Fruit fly (Drosophila melanogaster) whole organism, embryonic: ENCODE data around the gene CG32243.
A peak's percentile ranks its signal among the peaks of the same experiment; 100 is the strongest.

ENCODE experiments used
- Abd-B ChIP-seq: fragments of 200-800 bp; sonication (Bioruptor generic); optimal IDR thresholded peaks from 2 replicates; lab custom pipeline; 2018; ENCODE audit warnings: missing biosample characterization, mild to moderate bottlenecking, missing genetic modification characterization, moderate library complexity
- Ada2b ChIP-seq: fragments of 200-800 bp; sonication (Bioruptor generic); IDR thresholded peaks from 2 replicates; pipeline ENCODE4 v1.3.6; 2022; ENCODE audit warnings: missing biosample characterization, missing genetic modification characterization
- CG10565 ChIP-seq: fragments of 200-800 bp; sonication (Bioruptor generic); optimal IDR thresholded peaks from 3 replicates; lab custom pipeline; 2016; ENCODE audit warnings: missing biosample characterization, mild to moderate bottlenecking, missing genetic modification characterization
- CG10979 ChIP-seq: fragments of 200-800 bp; sonication (Bioruptor generic); optimal IDR thresholded peaks from 2 replicates; lab custom pipeline; 2018; ENCODE audit warnings: missing biosample characterization, mild to moderate bottlenecking, missing genetic modification characterization, moderate library complexity
- CG11695 ChIP-seq: fragments of 200-800 bp; sonication (Bioruptor generic); IDR thresholded peaks from 3 replicates; pipeline ENCODE4 v1.3.6; 2022; ENCODE audit warnings: missing biosample characterization, missing genetic modification characterization
- CG12659 ChIP-seq: fragments of 200-800 bp; sonication (Bioruptor generic); optimal IDR thresholded peaks from 3 replicates; lab custom pipeline; 2017; ENCODE audit warnings: mild to moderate bottlenecking, missing biosample characterization, missing genetic modification reagents, missing genetic modification characterization
- CG17359 ChIP-seq: fragments of 200-800 bp; sonication (Bioruptor generic); optimal IDR thresholded peaks from 3 replicates; lab custom pipeline; 2018; ENCODE audit warnings: missing biosample characterization, mild to moderate bottlenecking, missing genetic modification characterization, moderate library complexity
- CG17612 ChIP-seq: fragments of 200-800 bp; sonication (Bioruptor generic); IDR thresholded peaks from 2 replicates; pipeline ENCODE4 v1.3.6; 2022; ENCODE audit warnings: missing biosample characterization, missing genetic modification characterization
- CG17802 ChIP-seq: fragments of 200-800 bp; sonication (Bioruptor generic); optimal IDR thresholded peaks from 2 replicates; lab custom pipeline; 2018; ENCODE audit warnings: missing biosample characterization, mild to moderate bottlenecking, missing genetic modification characterization, moderate library complexity
- CG2120 ChIP-seq: fragments of 200-800 bp; sonication (Bioruptor generic); optimal IDR thresholded peaks from 3 replicates; lab custom pipeline; 2016; ENCODE audit warnings: missing biosample characterization, missing genetic modification characterization
- CG30403 ChIP-seq: fragments of 200-800 bp; sonication (Bioruptor generic); optimal IDR thresholded peaks from 3 replicates; lab custom pipeline; 2016; ENCODE audit warnings: missing biosample characterization, missing genetic modification characterization
- CG30431 ChIP-seq: fragments of 200-800 bp; sonication (Bioruptor generic); optimal IDR thresholded peaks from 2 replicates; lab custom pipeline; 2017; ENCODE audit warnings: missing biosample characterization, missing genetic modification characterization
- CG31365 ChIP-seq: fragments of 200-800 bp; sonication (Bioruptor generic); optimal IDR thresholded peaks from 2 replicates; lab custom pipeline; 2018; ENCODE audit warnings: missing biosample characterization, mild to moderate bottlenecking, missing genetic modification characterization
- CG31388 ChIP-seq: fragments of 200-800 bp; sonication (Bioruptor generic); optimal IDR thresholded peaks from 2 replicates; lab custom pipeline; 2016; ENCODE audit warnings: missing biosample characterization, missing genetic modification characterization
- CG3163 ChIP-seq: fragments of 200-800 bp; sonication (Bioruptor generic); optimal IDR thresholded peaks from 3 replicates; lab custom pipeline; 2016; ENCODE audit warnings: missing biosample characterization, missing genetic modification characterization
- CG5245 ChIP-seq: fragments of 200-800 bp; sonication (Bioruptor generic); optimal IDR thresholded peaks from 3 replicates; lab custom pipeline; 2016; ENCODE audit warnings: missing biosample characterization, missing genetic modification characterization
- CG6272 ChIP-seq: fragments of 200-800 bp; sonication (Bioruptor generic); IDR thresholded peaks from 2 replicates; pipeline ENCODE4 v1.3.6; 2022; ENCODE audit warnings: missing biosample characterization, missing genetic modification characterization
- CG6689 ChIP-seq: fragments of 200-800 bp; sonication (Bioruptor generic); IDR thresholded peaks from 2 replicates; pipeline ENCODE4 v1.3.6; 2022; ENCODE audit warnings: missing biosample characterization, missing genetic modification characterization
- CG9817 ChIP-seq: fragments of 200-800 bp; sonication (Bioruptor generic); optimal IDR thresholded peaks from 2 replicates; lab custom pipeline; 2018; ENCODE audit warnings: missing biosample characterization, mild to moderate bottlenecking, missing genetic modification characterization, moderate library complexity
- CoRest ChIP-seq: fragments of 200-800 bp; sonication (Bioruptor generic); optimal IDR thresholded peaks from 3 replicates; lab custom pipeline; 2018; ENCODE audit warnings: missing biosample characterization, mild to moderate bottlenecking, missing genetic modification characterization, moderate library complexity
- Fer1 ChIP-seq: fragments of 200-800 bp; sonication (Bioruptor generic); optimal IDR thresholded peaks from 2 replicates; lab custom pipeline; 2017; ENCODE audit warnings: missing biosample characterization, mild to moderate bottlenecking, missing genetic modification characterization
- Gug ChIP-seq: fragments of 200-800 bp; sonication (Bioruptor generic); IDR thresholded peaks from 4 replicates; pipeline ENCODE4 v1.3.6; 2022; ENCODE audit warnings: missing biosample characterization, missing genetic modification characterization
- HLH3B ChIP-seq: fragments of 200-800 bp; sonication (Bioruptor generic); IDR thresholded peaks from 2 replicates; pipeline ENCODE4 v1.3.6; 2022; ENCODE audit warnings: missing biosample characterization, missing genetic modification characterization
- HLH4C ChIP-seq: fragments of 200-800 bp; sonication (Bioruptor generic); IDR thresholded peaks from 3 replicates; pipeline ENCODE4 v1.3.6; 2022; ENCODE audit warnings: missing biosample characterization, missing genetic modification characterization; ENCODE audit not compliant: partially characterized antibody
- Hey ChIP-seq: fragments of 200-800 bp; sonication (Bioruptor generic); optimal IDR thresholded peaks from 3 replicates; lab custom pipeline; 2018; ENCODE audit warnings: missing biosample characterization, mild to moderate bottlenecking, missing genetic modification characterization
- HmgD ChIP-seq: fragments of 200-800 bp; sonication (Bioruptor generic); optimal IDR thresholded peaks from 3 replicates; lab custom pipeline; 2016; ENCODE audit warnings: missing biosample characterization, missing genetic modification characterization
- Kr ChIP-seq: fragments of 200-800 bp; sonication (Bioruptor generic); optimal IDR thresholded peaks from 2 replicates; lab custom pipeline; 2017; ENCODE audit warnings: missing biosample characterization, mild to moderate bottlenecking, missing genetic modification characterization
- Max ChIP-seq: fragments of 200-800 bp; sonication (Bioruptor generic); optimal IDR thresholded peaks from 2 replicates; lab custom pipeline; 2016; ENCODE audit warnings: missing biosample characterization, mild to moderate bottlenecking, missing genetic modification characterization
- Med ChIP-seq: fragments of 200-800 bp; sonication (Bioruptor generic); peaks from one replicate; lab custom pipeline; 2016; ENCODE audit warnings: missing biosample characterization, missing genetic modification characterization, mild to moderate bottlenecking, inconsistent platforms, moderate library complexity
- Pdp1 ChIP-seq, 2 experiments: fragments of 200-800 bp; sonication (Bioruptor generic); optimal IDR thresholded peaks; 3 replicates each; lab custom pipeline; 2016; ENCODE audit warnings: missing biosample characterization in 2 of 2, missing genetic modification characterization in 2 of 2, mild to moderate bottlenecking in 1 of 2, moderate library complexity in 1 of 2
- al ChIP-seq: fragments of 200-800 bp; sonication (Bioruptor generic); IDR thresholded peaks from 2 replicates; pipeline ENCODE4 v1.3.6; 2022; ENCODE audit warnings: missing biosample characterization, missing genetic modification characterization
- ap ChIP-seq: fragments of 200-800 bp; sonication (Bioruptor generic); IDR thresholded peaks from 2 replicates; pipeline ENCODE4 v1.3.6; 2022; ENCODE audit warnings: missing biosample characterization, missing genetic modification characterization
- crc ChIP-seq: fragments of 200-800 bp; sonication (Bioruptor generic); optimal IDR thresholded peaks from 2 replicates; lab custom pipeline; 2016; ENCODE audit warnings: missing biosample characterization, missing genetic modification characterization
- da ChIP-seq: fragments of 200-800 bp; sonication (Bioruptor generic); optimal IDR thresholded peaks from 2 replicates; lab custom pipeline; 2016; ENCODE audit warnings: missing biosample characterization, missing genetic modification characterization
- dpn ChIP-seq, 2 experiments: fragments of 200-800 bp; sonication (Bioruptor generic); optimal IDR thresholded peaks; 3 replicates each; lab custom pipeline; 2016; ENCODE audit warnings: missing biosample characterization in 2 of 2, missing genetic modification characterization in 2 of 2
- esg ChIP-seq: fragments of 200-800 bp; sonication (Bioruptor generic); conservative IDR thresholded peaks from 2 replicates; pipeline ENCODE4 v1.3.6; 2022; ENCODE audit warnings: missing biosample characterization, missing genetic modification characterization
- hb ChIP-seq: fragments of 200-800 bp; sonication (Bioruptor generic); IDR thresholded peaks from 3 replicates; pipeline ENCODE4 v1.3.6; 2022; ENCODE audit warnings: missing biosample characterization, missing genetic modification characterization; ENCODE audit not compliant: partially characterized antibody
- ind ChIP-seq: fragments of 200-800 bp; sonication (Bioruptor generic); optimal IDR thresholded peaks from 3 replicates; lab custom pipeline; 2016; ENCODE audit warnings: missing biosample characterization, missing genetic modification characterization
- ken ChIP-seq: fragments of 200-800 bp; sonication (Bioruptor generic); IDR thresholded peaks from 3 replicates; pipeline ENCODE4 v1.3.6; 2022; ENCODE audit warnings: missing biosample characterization, missing genetic modification characterization
- kni ChIP-seq: fragments of 200-800 bp; sonication (Bioruptor generic); optimal IDR thresholded peaks from 3 replicates; lab custom pipeline; 2017; ENCODE audit warnings: mild to moderate bottlenecking, missing biosample characterization, missing genetic modification reagents, missing genetic modification characterization
- maf-S ChIP-seq: fragments of 200-800 bp; sonication (Bioruptor generic); optimal IDR thresholded peaks from 2 replicates; lab custom pipeline; 2016; ENCODE audit warnings: missing biosample characterization, missing genetic modification characterization
- mam ChIP-seq: fragments of 200-800 bp; sonication (Bioruptor generic); optimal IDR thresholded peaks from 3 replicates; lab custom pipeline; 2016; ENCODE audit warnings: missing biosample characterization, missing genetic modification characterization
- nerfin-1 ChIP-seq: fragments of 200-800 bp; sonication (Bioruptor generic); optimal IDR thresholded peaks from 3 replicates; lab custom pipeline; 2019; ENCODE audit warnings: missing biosample characterization, mild to moderate bottlenecking, missing genetic modification characterization, moderate library complexity
- odd ChIP-seq: fragments of 200-800 bp; sonication (Bioruptor generic); optimal IDR thresholded peaks from 2 replicates; lab custom pipeline; 2017; ENCODE audit warnings: missing biosample characterization, mild to moderate bottlenecking, missing genetic modification characterization
- otp ChIP-seq: fragments of 200-800 bp; sonication (Bioruptor generic); IDR thresholded peaks from 3 replicates; pipeline ENCODE4, ENCODE4 v1.3.6; 2022; ENCODE audit warnings: missing biosample characterization, missing genetic modification characterization
- p53 ChIP-seq: fragments of 200-800 bp; sonication (Bioruptor generic); optimal IDR thresholded peaks from 2 replicates; lab custom pipeline; 2016; ENCODE audit warnings: missing biosample characterization, missing genetic modification characterization
- prd ChIP-seq, 3 experiments: fragments of >200 bp in 2 of 3; fragments of 200-800 bp in 1 of 3; sonication (Bioruptor generic) in 1 of 3; optimal IDR thresholded peaks in 2 of 3; IDR thresholded peaks in 1 of 3; 2 replicates in 2 of 3; 3 replicates in 1 of 3; pipeline versions ENCODE4 v1.3.6 to Lab custom; 2017 to 2022; ENCODE audit warnings: missing biosample characterization in 1 of 3, missing genetic modification characterization in 1 of 3
- sc ChIP-seq, 3 experiments: fragments of >200 bp in 2 of 3; fragments of 200-800 bp in 1 of 3; sonication (Bioruptor generic) in 1 of 3; optimal IDR thresholded peaks; 2 replicates in 2 of 3; 3 replicates in 1 of 3; lab custom pipeline; 2017; ENCODE audit warnings: mild to moderate bottlenecking in 1 of 3, missing biosample characterization in 1 of 3, missing genetic modification characterization in 1 of 3, missing genetic modification reagents in 1 of 3
- seq ChIP-seq: fragments of 200-800 bp; sonication (Bioruptor generic); IDR thresholded peaks from 2 replicates; pipeline ENCODE4 v1.3.6; 2022; ENCODE audit warnings: missing biosample characterization, missing genetic modification characterization
- stwl ChIP-seq: fragments of 200-800 bp; sonication (Bioruptor generic); optimal IDR thresholded peaks from 3 replicates; lab custom pipeline; 2018; ENCODE audit warnings: missing biosample characterization, mild to moderate bottlenecking, missing genetic modification characterization, moderate library complexity

CG32243 gene

DNA sequence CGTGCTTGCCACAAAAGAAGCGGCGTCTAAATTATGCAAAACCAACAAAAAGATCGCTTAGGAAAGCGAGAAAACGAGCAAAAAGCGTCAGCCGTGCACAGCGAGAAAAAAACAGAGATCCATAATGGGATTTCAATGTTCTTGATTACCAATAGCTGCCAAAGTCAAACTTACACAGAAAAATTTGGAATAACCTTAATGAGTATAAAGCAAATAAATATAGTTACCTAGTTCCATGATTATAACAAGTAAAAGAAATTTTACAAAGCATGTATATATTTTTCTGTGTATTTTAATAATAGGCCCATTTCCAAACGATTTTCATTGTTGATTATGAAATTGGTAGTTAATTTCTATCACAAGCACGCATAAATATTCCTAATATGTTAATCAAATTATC, 7.1 kb downstream of the CG32243 start (continued):
- TF ChIP-seq CG10565 (GFP tag; lab: Kevin White, UChicago): no peak
- TF ChIP-seq CG17612 (GFP tag; lab: Robert Waterston, UW): no peak
- no peak for TF ChIP-seq CG31365 (tag; lab: Kevin White, UChicago)
- TF ChIP-seq CG6689 (GFP tag; lab: Robert Waterston, UW): peak; percentile 38; the same call in 1 of the 2 replicates
- peak; percentile 2 for TF ChIP-seq Fer1 (GFP tag; lab: Kevin White, UChicago)
- peak; percentile 31 for TF ChIP-seq CoRest (tag; lab: Kevin White, UChicago)
- peak; percentile 41; the same call in 1 of the 2 replicates for TF ChIP-seq Ada2b (GFP tag; lab: Robert Waterston, UW)
- no peak for TF ChIP-seq odd (GFP tag; lab: Kevin White, UChicago)
- TF ChIP-seq CG31388 (GFP tag; lab: Kevin White, UChicago): no peak
- TF ChIP-seq Abd-B: peak; percentile 21
- TF ChIP-seq crc (GFP tag; lab: Kevin White, UChicago): no peak
- peak; percentile 48; the same call in 1 of the 3 replicates for TF ChIP-seq ken
- TF ChIP-seq nerfin-1 (tag; lab: Kevin White, UChicago): peak; percentile 28
- peak in 1 of 2 experiments; percentile 14 for TF ChIP-seq Pdp1 (GFP tag; optimal IDR thresholded peaks at IDR 0.05; lab: Kevin White, UChicago)
- TF ChIP-seq CG5245 (GFP tag; lab: Kevin White, UChicago): peak; percentile 10
- no peak for TF ChIP-seq Hey (tag; lab: Kevin White, UChicago)
- peak; percentile 81 for TF ChIP-seq CG17359 (tag; lab: Kevin White, UChicago)
- TF ChIP-seq Med (GFP tag; lab: Kevin White, UChicago): peak; percentile 51
- peak; percentile 41; the same call in 1 of the 2 replicates for TF ChIP-seq HLH3B (GFP tag; lab: Robert Waterston, UW)
- no peak for TF ChIP-seq CG2120 (GFP tag; lab: Kevin White, UChicago)
- TF ChIP-seq seq (GFP tag; lab: Robert Waterston, UW): 0 out of 2 replicates have a peak, but pooled peaks have one; percentile 18
- TF ChIP-seq al (GFP tag; lab: Robert Waterston, UW): no peak
- TF ChIP-seq maf-S (GFP tag; lab: Kevin White, UChicago): no peak
- TF ChIP-seq CG30403 (GFP tag; lab: Kevin White, UChicago): peak; percentile 22
- TF ChIP-seq sc (optimal IDR thresholded peaks at IDR 0.05; lab: Kevin White, UChicago): no peak
- TF ChIP-seq sc (GFP tag; optimal IDR thresholded peaks at IDR 0.05; lab: Kevin White, UChicago): no peak
- TF ChIP-seq CG17802 (tag; lab: Kevin White, UChicago): no peak
- TF ChIP-seq ind: peak; percentile 16
- peak; percentile 63 for TF ChIP-seq CG10979 (tag; lab: Kevin White, UChicago)
- TF ChIP-seq CG6272 (GFP tag; lab: Robert Waterston, UW): no peak
- no peak for TF ChIP-seq Max (GFP tag; lab: Kevin White, UChicago)
- no peak for TF ChIP-seq otp (GFP tag; lab: Robert Waterston, UW)
- TF ChIP-seq CG12659 (GFP tag; lab: Kevin White, UChicago): peak; percentile 1
- no peak for TF ChIP-seq prd (optimal IDR thresholded peaks at IDR 0.05; lab: Kevin White, UChicago)
- TF ChIP-seq prd (GFP tag; IDR thresholded peaks at IDR 0.05; lab: Robert Waterston, UW): no peak
- TF ChIP-seq mam (GFP tag; lab: Kevin White, UChicago): no peak
- TF ChIP-seq p53 (GFP tag; lab: Kevin White, UChicago): no peak
- TF ChIP-seq HLH4C (GFP tag; lab: Robert Waterston, UW): no peak
- TF ChIP-seq CG9817 (tag; lab: Kevin White, UChicago): peak; percentile 0
- TF ChIP-seq hb (GFP tag; lab: Robert Waterston, UW): no peak
- TF ChIP-seq stwl (tag; lab: Kevin White, UChicago): no peak
- TF ChIP-seq CG11695 (GFP tag; lab: Robert Waterston, UW): no peak; the same call in 2 of the 3 replicates
- TF ChIP-seq da (GFP tag; lab: Kevin White, UChicago): no peak
- no peak for TF ChIP-seq Kr (GFP tag; lab: Kevin White, UChicago)
- no peak for TF ChIP-seq Gug (GFP tag; lab: Robert Waterston, UW)
- TF ChIP-seq dpn (GFP tag; optimal IDR thresholded peaks at IDR 0.05; lab: Kevin White, UChicago): peak; percentile 2 to 21
- no peak for TF ChIP-seq CG3163 (GFP tag; lab: Kevin White, UChicago)
- no peak for TF ChIP-seq kni (GFP tag; lab: Kevin White, UChicago)
- TF ChIP-seq CG30431 (GFP tag; lab: Kevin White, UChicago): no peak
- no peak for TF ChIP-seq HmgD (GFP tag; lab: Kevin White, UChicago)
- TF ChIP-seq ap (GFP tag; lab: Robert Waterston, UW): 0 out of 2 replicates have a peak, but pooled peaks have one; percentile 9
- TF ChIP-seq esg (GFP tag; lab: Robert Waterston, UW): peak; percentile 44
